Fruit fly (Drosophila melanogaster) whole organism, larva: ENCODE data around the gene Cox10.

Source experiments
- noc ChIP-seq: fragments of 200-800 bp; sonication (Bioruptor generic); optimal IDR thresholded peaks from 3 replicates; lab custom pipeline; 2019; ENCODE audit warnings: missing biosample characterization, mild to moderate bottlenecking, missing genetic modification characterization, moderate library complexity

Gene Cox10

DNA sequence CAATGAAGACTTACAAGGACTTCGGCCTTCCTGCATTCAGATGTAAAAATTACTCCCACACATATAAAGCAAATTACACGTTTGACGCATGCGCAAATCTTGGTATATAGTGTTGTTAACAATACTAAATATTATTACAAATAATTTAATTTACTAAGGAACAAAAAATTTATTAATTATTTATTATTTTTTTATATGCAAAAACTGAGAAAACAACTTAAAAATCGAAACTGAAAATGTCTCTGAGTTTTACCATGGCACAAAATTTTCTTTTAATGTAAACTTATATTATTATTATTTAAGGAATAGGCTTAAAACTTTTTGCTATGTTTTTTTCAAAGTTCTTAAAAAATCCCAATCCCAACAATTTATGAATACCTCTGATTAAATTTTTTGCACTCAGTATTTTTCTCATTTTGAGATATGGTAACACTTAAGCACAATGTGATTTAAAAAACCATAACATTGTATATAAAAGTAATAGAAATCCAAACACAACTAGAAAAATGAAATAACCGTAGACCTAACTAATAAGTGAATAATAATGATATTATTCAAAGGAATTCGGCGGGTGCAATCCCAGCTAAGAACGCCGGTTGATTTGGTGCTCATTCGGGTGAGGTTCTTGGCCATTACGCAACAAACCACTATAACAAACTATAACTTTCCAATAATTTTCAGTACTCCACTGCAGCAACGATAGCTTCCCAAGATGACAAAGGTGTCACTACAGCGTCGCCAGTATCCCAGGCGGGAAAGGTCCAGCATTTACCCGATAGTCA lies at the start of gene Cox10, which contains the start of gene Schip1:
TSS of gene Cox10 (plus strand) at position 406 of the 782 bp plus-strand sequence.
TSS of gene Schip1 (minus strand) at position 51 of the 782 bp plus-strand sequence.
- no peak for TF ChIP-seq noc (tag; lab: Kevin White, UChicago)

- TF ChIP-seq noc (tag; lab: Kevin White, UChicago) = no peak
Measured at dm6 chr2L:10291276-10291675, 40.0 kb upstream of the Cox10 start.

DNA sequence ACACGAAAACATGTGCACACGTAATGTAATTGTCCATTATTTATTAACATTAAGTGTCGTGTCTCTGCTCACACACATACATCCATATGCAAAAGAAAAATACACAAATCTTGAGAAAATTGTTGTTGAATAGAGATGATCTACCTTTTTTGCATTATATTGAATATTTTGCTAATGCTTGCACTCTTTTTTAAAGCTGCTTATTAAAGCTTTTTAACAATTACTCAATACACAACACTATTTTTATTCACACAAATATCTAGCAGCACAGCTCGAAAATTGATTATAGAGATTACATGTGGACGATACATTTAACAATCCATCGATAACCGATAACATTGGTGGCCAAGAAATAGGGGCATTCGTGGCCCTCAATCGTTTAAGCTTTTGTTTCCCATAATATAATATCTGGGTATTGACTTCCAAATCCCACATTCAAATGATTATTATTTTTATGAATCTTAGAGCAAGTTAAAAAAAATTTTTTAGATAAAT lies 39.2 kb upstream of the Cox10 start, which contains the start of gene Ufd4:
TSS of gene Ufd4 (minus strand) at position 300 of the 495 bp plus-strand sequence.
- TF ChIP-seq noc (tag; lab: Kevin White, UChicago) = no peak

dm6 chr2L:10294798-10295669 lies 36.2 kb upstream of the Cox10 start, which contains the start of gene Hand:
Hand (minus strand) TSS chr2L:10295385.
- no peak for TF ChIP-seq noc (tag; lab: Kevin White, UChicago)

DNA sequence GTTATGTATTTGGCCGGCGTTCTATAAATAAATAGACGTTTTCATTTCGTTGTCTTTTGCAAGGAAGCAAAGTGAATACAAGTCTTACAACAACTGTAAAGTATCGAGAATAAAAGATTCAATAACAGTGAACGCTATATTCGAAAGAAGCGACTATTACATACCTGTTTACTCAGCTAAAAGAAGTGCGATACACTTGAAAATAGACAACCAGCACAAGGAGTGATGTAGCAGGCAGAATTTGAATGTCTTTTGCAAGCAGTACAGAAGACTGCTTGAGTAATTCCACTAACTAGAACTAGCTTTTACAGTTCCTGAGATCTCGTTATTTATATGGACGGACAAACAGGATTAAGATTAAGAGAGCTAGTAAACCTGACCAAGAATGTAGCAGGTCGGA lies 33.0 kb upstream of the Cox10 start:
- TF ChIP-seq noc (tag; lab: Kevin White, UChicago) = no peak

dm6 chr2L:10299077-10299809 lies 32.0 kb upstream of the Cox10 start:
- TF ChIP-seq noc (tag; lab: Kevin White, UChicago) = no peak

dm6 chr2L:10299810-10300147 lies 31.5 kb upstream of the Cox10 start, which contains the start of gene CYLD:
CYLD (minus strand) TSS chr2L:10299847.
- TF ChIP-seq noc (tag; lab: Kevin White, UChicago) = no peak

- no peak for TF ChIP-seq noc (tag; lab: Kevin White, UChicago)
Measured at dm6 chr2L:10301918-10302317, 29.4 kb upstream of the Cox10 start, which contains the start of gene CG13138. CG13138 (minus strand) TSS chr2L:10302018.

dm6 chr2L:10303786-10304185 lies 27.5 kb upstream of the Cox10 start, which contains the start of gene nmd:
nmd (minus strand) TSS chr2L:10303947.
- no peak for TF ChIP-seq noc (tag; lab: Kevin White, UChicago)

DNA sequence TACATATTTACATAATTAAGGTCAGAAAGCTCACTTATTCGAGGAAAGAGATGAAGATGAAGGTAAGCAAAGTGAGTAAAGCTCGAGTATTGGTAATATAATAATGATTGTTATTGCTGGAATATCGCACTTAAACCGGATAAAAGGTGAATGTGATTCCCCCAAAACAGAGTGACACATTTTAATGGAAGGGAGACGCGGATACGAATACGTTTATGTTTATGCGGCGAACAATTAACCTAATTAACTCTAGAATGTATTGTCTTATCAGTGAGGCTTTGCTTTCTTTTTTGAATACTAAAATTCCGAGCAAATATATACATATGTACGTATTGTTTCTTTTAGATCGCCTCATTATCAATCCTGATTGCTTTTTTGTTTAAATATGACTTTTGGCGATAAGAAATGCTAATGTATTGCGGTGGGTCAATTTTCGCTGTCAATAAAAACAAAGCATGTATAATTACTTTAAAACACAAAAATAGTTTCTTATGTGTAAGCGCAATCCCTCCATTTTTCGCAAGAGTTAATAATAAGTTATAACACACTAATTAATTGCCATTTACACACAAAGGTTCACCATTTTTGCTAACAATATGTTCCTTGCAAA lies 25.6 kb upstream of the Cox10 start:
- TF ChIP-seq noc (tag; lab: Kevin White, UChicago) = peak; percentile 64

- peak; percentile 59 for TF ChIP-seq noc (tag; lab: Kevin White, UChicago)
Measured at dm6 chr2L:10306518-10307260, 24.6 kb upstream of the Cox10 start, which contains the start of the genes CG5390 and CG4968. CG5390 (minus strand) TSS chr2L:10306594. CG4968 (plus strand) TSS chr2L:10306922.

- no peak for TF ChIP-seq noc (tag; lab: Kevin White, UChicago)
Measured at dm6 chr2L:10310614-10311382, 20.5 kb upstream of the Cox10 start, which contains the start of gene Cdk5alpha. Cdk5alpha (minus strand) TSS chr2L:10310956.

DNA sequence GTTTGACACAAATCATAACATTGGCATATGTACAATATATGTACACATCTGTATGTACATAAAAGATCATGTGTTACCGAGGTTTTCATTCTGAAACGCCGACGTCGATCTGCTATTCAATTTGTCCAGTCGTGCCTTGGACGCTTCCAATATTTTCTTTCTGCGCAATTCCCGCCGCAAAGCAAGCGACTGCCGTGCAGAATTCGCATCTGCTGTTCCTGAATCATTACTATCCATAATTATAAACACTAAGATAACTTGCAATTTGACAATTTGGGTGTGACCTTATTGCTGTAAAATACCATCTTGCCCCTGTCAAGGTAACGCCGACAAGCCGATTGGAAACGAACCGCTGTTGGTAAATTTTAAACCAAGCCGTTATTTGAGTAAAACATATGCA lies 19.4 kb upstream of the Cox10 start:
- no peak for TF ChIP-seq noc (tag; lab: Kevin White, UChicago)
